Fruit fly (Drosophila melanogaster): ENCODE data around the gene CG12093.

CG12093 gene

DNA sequence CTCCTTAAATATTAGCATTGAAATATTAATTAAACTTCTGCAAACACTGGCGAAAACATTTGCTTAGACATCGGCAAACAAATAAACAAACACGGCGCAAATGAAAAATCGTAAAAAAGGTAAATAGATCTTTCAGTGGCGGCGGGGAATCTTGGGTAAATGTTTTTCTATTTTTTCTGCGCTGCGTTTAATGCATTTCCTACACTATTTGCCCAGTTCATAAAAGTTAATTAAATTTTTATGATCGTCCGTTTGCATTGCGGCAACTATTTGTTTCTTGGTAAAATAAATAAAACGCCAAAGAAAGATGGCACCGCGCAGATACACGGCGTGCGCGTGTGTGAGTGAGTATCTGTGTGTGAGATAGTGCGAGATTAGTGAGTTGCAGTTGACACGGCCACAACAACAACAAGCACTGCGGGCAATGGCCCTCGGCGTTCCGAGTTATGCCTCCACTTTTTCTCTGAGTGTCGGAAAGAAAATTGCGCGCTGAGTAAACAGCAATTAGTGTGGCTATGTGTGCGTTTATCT, 24.7 kb upstream of the CG12093 start:
- TF ChIP-seq CG32264 (GFP tag; optimal IDR thresholded peaks at IDR 0.05): no peak
- TF ChIP-seq sv (GFP tag; optimal IDR thresholded peaks at IDR 0.05): peak; percentile 10
- no peak for TF ChIP-seq Jra (GFP tag; optimal IDR thresholded peaks at IDR 0.05)
- no peak for TF ChIP-seq Sp1 (GFP tag; optimal IDR thresholded peaks at IDR 0.05)
- TF ChIP-seq sage (GFP tag; optimal IDR thresholded peaks at IDR 0.05): no peak
- peak; percentile 29 for TF ChIP-seq Hr83 (GFP tag; optimal IDR thresholded peaks at IDR 0.05; ENCODE audit: poor library complexity, severe bottlenecking)
- TF ChIP-seq N (GFP tag; optimal IDR thresholded peaks at IDR 0.05): no peak
- no peak for TF ChIP-seq woc (GFP tag; optimal IDR thresholded peaks at IDR 0.05)
- no peak for TF ChIP-seq Abd-B (GFP tag; optimal IDR thresholded peaks at IDR 0.05)
- TF ChIP-seq rgr (GFP tag; optimal IDR thresholded peaks at IDR 0.05): no peak
- TF ChIP-seq dl (GFP tag; optimal IDR thresholded peaks at IDR 0.05; ENCODE audit: insufficient read depth in 1 of 2, partially characterized antibody in 2 of 2): no peak
- no peak for TF ChIP-seq h (GFP tag; optimal IDR thresholded peaks at IDR 0.05)
- no peak for TF ChIP-seq dmrt93B (GFP tag; optimal IDR thresholded peaks at IDR 0.05)
- no peak for TF ChIP-seq br (GFP tag; optimal IDR thresholded peaks at IDR 0.05)
- TF ChIP-seq Hr78 (GFP tag; optimal IDR thresholded peaks at IDR 0.05): no peak

DNA sequence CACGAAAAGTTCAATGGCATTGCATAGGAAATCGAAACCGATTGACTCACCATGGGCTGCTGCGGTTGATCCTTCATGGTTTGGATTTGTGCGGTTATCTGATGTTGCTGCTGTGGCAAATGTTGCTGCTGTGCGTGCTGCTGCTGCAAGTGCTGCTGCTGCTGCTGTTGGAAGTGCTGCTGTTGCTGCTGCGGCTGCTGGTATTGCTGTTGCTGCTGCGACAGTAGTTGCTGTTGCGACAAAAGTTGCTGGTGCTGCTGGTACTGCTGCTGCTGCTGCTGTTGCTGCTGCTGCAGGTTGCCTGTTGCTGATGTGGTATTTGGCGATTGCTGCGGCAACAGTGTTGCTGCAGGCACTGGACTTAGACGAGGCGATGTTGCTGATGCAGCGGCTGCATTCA, 22.4 kb upstream of the CG12093 start:
- TF ChIP-seq fru (GFP tag; optimal IDR thresholded peaks at IDR 0.05) (no peak), Dfd (GFP tag; optimal IDR thresholded peaks at IDR 0.05) (peak; percentile 98)

- TF ChIP-seq foxo (GFP tag; optimal IDR thresholded peaks at IDR 0.05) (peak in 1 of 2 experiments; percentile 67), br (GFP tag; optimal IDR thresholded peaks at IDR 0.05) (peak; percentile 15), jim (GFP tag; optimal IDR thresholded peaks at IDR 0.05) (no peak), sv (GFP tag; optimal IDR thresholded peaks at IDR 0.05) (peak; percentile 15), pan (optimal IDR thresholded peaks at IDR 0.05) (no peak), Vsx2 (GFP tag; optimal IDR thresholded peaks at IDR 0.05; ENCODE audit: partially characterized antibody) (no peak), OdsH (GFP tag; optimal IDR thresholded peaks at IDR 0.05) (peak; percentile 43), Sp1 (GFP tag; optimal IDR thresholded peaks at IDR 0.05) (peak; percentile 23), CrebA (GFP tag; optimal IDR thresholded peaks at IDR 0.05; ENCODE audit: borderline replicate concordance) (no peak), ey (GFP tag; optimal IDR thresholded peaks at IDR 0.05) (peak; percentile 56), Hnf4 (GFP tag; optimal IDR thresholded peaks at IDR 0.05) (no peak), woc (GFP tag; optimal IDR thresholded peaks at IDR 0.05) (no peak), Jra (GFP tag; optimal IDR thresholded peaks at IDR 0.05) (no peak), Abd-B (GFP tag; optimal IDR thresholded peaks at IDR 0.05) (no peak), lola (GFP tag; optimal IDR thresholded peaks at IDR 0.05) (no peak), rgr (GFP tag; optimal IDR thresholded peaks at IDR 0.05) (no peak), tai (GFP tag; optimal IDR thresholded peaks at IDR 0.05) (no peak), Rel (GFP tag; optimal IDR thresholded peaks at IDR 0.05) (no peak), Rel (tag; optimal IDR thresholded peaks at IDR 0.05) (peak; percentile 6), Hr78 (GFP tag; optimal IDR thresholded peaks at IDR 0.05) (no peak), HLH106 (tag; optimal IDR thresholded peaks at IDR 0.05) (peak; percentile 47), CG32264 (GFP tag; optimal IDR thresholded peaks at IDR 0.05) (no peak), Mio (GFP tag; optimal IDR thresholded peaks at IDR 0.05) (no peak), psq (GFP tag; optimal IDR thresholded peaks at IDR 0.05) (peak; percentile 47), sage (GFP tag; optimal IDR thresholded peaks at IDR 0.05) (no peak), Myc (optimal IDR thresholded peaks at IDR 0.05) (no peak), GATAd (GFP tag; optimal IDR thresholded peaks at IDR 0.05) (no peak), fru (GFP tag; optimal IDR thresholded peaks at IDR 0.05) (peak; percentile 2), usp (GFP tag; optimal IDR thresholded peaks at IDR 0.05) (no peak), CG9705 (GFP tag; optimal IDR thresholded peaks at IDR 0.05) (no peak), dsf (GFP tag; optimal IDR thresholded peaks at IDR 0.05; ENCODE audit: borderline replicate concordance) (no peak), Dif (GFP tag; optimal IDR thresholded peaks at IDR 0.05; ENCODE audit: partially characterized antibody) (no peak), N (GFP tag; optimal IDR thresholded peaks at IDR 0.05) (no peak), brk (GFP tag; optimal IDR thresholded peaks at IDR 0.05) (no peak), dmrt93B (GFP tag; optimal IDR thresholded peaks at IDR 0.05) (no peak), Hr83 (GFP tag; optimal IDR thresholded peaks at IDR 0.05; ENCODE audit: poor library complexity, severe bottlenecking) (no peak), dl (GFP tag; optimal IDR thresholded peaks at IDR 0.05; ENCODE audit: insufficient read depth in 1 of 2, partially characterized antibody in 2 of 2) (no peak), Dfd (GFP tag; optimal IDR thresholded peaks at IDR 0.05) (no peak), h (GFP tag; optimal IDR thresholded peaks at IDR 0.05) (peak; percentile 85)
Observed at dm6 chr3L:2795363-2795957, 21.7 kb upstream of the CG12093 start.
